Worm (Caenorhabditis elegans): ENCODE results near the gene epc-1.

The epc-1 gene

DNA sequence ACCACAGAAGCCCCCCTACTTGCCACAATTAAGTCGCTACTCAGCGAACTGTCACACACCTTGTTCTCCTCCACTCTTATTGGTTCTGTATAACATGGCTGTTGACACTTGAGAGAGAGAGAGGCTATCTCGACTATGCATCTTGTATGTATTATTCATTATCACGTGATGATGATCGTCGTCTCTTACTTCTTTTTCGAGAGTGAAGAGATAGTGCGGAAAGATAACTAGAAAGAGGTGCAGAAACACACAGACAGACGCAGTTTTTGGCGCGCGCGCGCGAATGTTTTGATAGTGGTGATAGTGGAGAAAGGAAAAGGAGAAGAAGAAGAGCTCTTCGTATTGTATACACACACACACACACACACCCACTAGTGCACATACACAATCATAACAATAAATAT, 8.6 kb upstream of the epc-1 start (continued):
- TF ChIP-seq snpc-1.1 (tag; optimal IDR thresholded peaks at IDR 0.05; ENCODE audit: insufficient read depth) (no peak), let-607 (tag; optimal IDR thresholded peaks at IDR 0.05) (no peak), F57A8.1 (GFP tag; optimal IDR thresholded peaks at IDR 0.05) (no peak), D2030.7 (GFP tag; IDR thresholded peaks at IDR 0.05) (no peak), C06A6.2 (GFP tag; conservative IDR thresholded peaks at IDR 0.05) (no peak; the same call in 1 of the 2 replicates), ets-4 (GFP tag; optimal IDR thresholded peaks at IDR 0.05) (no peak), ceh-79 (tag; optimal IDR thresholded peaks at IDR 0.05) (no peak), aptf-3 (GFP tag; IDR thresholded peaks at IDR 0.05) (no peak), efl-1 (GFP tag; optimal IDR thresholded peaks at IDR 0.05) (no peak), F39B2.1 (GFP tag; IDR thresholded peaks at IDR 0.05) (no peak), ztf-26 (tag; optimal IDR thresholded peaks at IDR 0.05) (peak; percentile 44), F22D6.2 (tag; optimal IDR thresholded peaks at IDR 0.05) (no peak), repo-1 (tag; optimal IDR thresholded peaks at IDR 0.05) (no peak), madf-6 (GFP tag; IDR thresholded peaks at IDR 0.05) (no peak), ama-1 (optimal IDR thresholded peaks at IDR 0.05) (peak; percentile 41), ama-1 (GFP tag; optimal IDR thresholded peaks at IDR 0.05) (no peak), cebp-2 (GFP tag; IDR thresholded peaks at IDR 0.05) (no peak), lin-35 (GFP tag; optimal IDR thresholded peaks at IDR 0.05) (peak in 1 of 3 experiments; percentile 2), nhr-80 (tag; optimal IDR thresholded peaks at IDR 0.05) (peak; percentile 91), F52B5.7 (tag; optimal IDR thresholded peaks at IDR 0.05) (no peak), Y53F4B.3 (GFP tag; IDR thresholded peaks at IDR 0.05) (no peak), madf-3 (GFP tag; IDR thresholded peaks at IDR 0.05) (no peak), akir-1 (GFP tag; optimal IDR thresholded peaks at IDR 0.05) (peak; percentile 64), F10E7.11 (tag; optimal IDR thresholded peaks at IDR 0.05) (no peak), atf-7 (tag; optimal IDR thresholded peaks at IDR 0.05) (peak; percentile 44), mes-4 (tag; optimal IDR thresholded peaks at IDR 0.05) (no peak), dpl-1 (GFP tag; optimal IDR thresholded peaks at IDR 0.05) (no peak), hmg-1.2 (GFP tag; IDR thresholded peaks at IDR 0.05) (no peak), egrh-3 (GFP tag; IDR thresholded peaks at IDR 0.05) (0 out of 2 replicates have a peak, but pooled peaks have one; percentile 19), ztf-22 (GFP tag; optimal IDR thresholded peaks at IDR 0.05) (no peak), lin-54 (GFP tag; optimal IDR thresholded peaks at IDR 0.05) (no peak), him-1 (tag; optimal IDR thresholded peaks at IDR 0.05) (no peak), dpff-1 (tag; optimal IDR thresholded peaks at IDR 0.05) (no peak), somi-1 (GFP tag; optimal IDR thresholded peaks at IDR 0.05) (no peak), madf-10 (tag; optimal IDR thresholded peaks at IDR 0.05) (peak; percentile 52), Y56A3A.18 (GFP tag; IDR thresholded peaks at IDR 0.05) (no peak), unc-62 (GFP tag; optimal IDR thresholded peaks at IDR 0.05) (peak; percentile 79), lin-26 (GFP tag; IDR thresholded peaks at IDR 0.05) (0 out of 2 replicates have a peak, but pooled peaks have one; percentile 11), B0336.3 (GFP tag; IDR thresholded peaks at IDR 0.05) (peak; percentile 24; the same call in 1 of the 2 replicates), ztf-28 (GFP tag; IDR thresholded peaks at IDR 0.05) (no peak), lag-1 (GFP tag; IDR thresholded peaks at IDR 0.05) (no peak), nhr-120 (GFP tag; IDR thresholded peaks at IDR 0.05) (no peak), tlf-1 (GFP tag; optimal IDR thresholded peaks at IDR 0.05) (peak; percentile 58), gei-17 (GFP tag; optimal IDR thresholded peaks at IDR 0.05) (no peak), T07F8.4 (tag; optimal IDR thresholded peaks at IDR 0.05) (peak; percentile 17), ztf-18 (tag; optimal IDR thresholded peaks at IDR 0.05) (no peak), hlh-12 (tag; optimal IDR thresholded peaks at IDR 0.05) (no peak), sdz-38 (tag; optimal IDR thresholded peaks at IDR 0.05) (no peak), lsl-1 (GFP tag; optimal IDR thresholded peaks at IDR 0.05) (no peak), mcd-1 (GFP tag; IDR thresholded peaks at IDR 0.05) (peak; percentile 43; the same call in 1 of the 2 replicates)
